Fruit fly (Drosophila melanogaster) ovary, adult (tissue): Measurements from ENCODE around the gene Adk2.

Experiments
- CG17801 ChIP-seq: fragments of 200-800 bp; optimal IDR thresholded peaks from 2 replicates; lab custom pipeline; 2019; ENCODE audit warnings: missing biosample characterization, mild to moderate bottlenecking, missing genetic modification characterization, moderate library complexity; ENCODE audit not compliant: partially characterized antibody

The Adk2 gene

DNA sequence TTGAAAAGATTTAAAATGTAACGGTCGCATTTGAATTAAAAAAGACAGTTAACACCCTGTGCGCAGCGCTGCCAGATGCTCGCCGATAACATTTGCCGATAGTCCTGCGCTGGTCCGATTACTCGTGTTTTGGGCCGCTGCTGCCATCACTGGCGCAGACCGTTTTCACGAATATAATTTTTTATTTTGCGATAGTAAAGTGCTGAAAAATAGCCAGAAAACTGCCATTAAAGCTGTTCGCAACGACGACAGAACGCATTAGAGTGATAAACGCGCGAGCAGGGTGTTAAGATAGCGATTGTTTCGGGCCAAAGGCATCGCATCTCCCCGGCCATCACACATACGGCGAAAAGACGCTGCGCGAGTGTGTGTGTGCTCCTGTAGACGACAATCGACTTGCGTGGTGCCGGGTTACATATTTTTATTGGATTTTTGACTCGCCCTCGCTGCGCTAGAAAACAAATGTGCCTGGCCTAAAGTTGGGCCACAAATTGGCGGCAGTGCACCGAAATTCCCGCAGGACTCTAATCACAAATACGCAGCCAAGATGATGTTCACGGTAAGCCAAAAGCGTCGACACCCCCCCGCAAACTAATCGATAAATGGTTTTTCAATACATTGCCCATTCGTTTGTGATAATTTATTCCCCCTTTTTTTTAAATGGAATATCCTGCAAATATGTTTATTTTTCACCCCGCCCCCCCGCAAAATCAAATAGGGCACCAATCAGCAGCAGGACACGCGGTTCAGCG, 14.4 kb upstream of the Adk2 start, which contains the start of gene Srrm1:
Gene Srrm1 (plus strand): TSS at position 116 of the 752 bp plus-strand sequence.
- no peak for TF ChIP-seq CG17801 (GFP tag; lab: Kevin White, UChicago)

DNA sequence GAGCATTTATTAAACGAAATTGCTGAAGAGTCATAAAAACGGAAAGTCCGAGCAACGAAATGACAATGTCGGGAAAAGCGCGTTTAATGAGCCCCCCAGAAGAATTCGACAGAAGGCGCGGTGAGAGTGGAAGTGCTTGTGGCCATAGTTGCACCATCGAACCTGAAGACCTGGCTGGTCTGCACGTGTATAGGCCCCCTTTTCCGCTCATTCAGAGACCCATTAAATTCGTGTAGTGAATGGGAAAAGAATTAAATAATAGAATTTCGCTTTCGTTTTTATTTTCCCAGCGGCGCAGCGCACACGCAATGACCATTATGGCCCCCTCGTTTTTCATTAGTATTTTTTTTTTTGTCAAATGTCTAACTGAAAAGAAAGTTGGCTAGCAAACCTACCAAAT, 10.9 kb upstream of the Adk2 start:
- no peak for TF ChIP-seq CG17801 (GFP tag; lab: Kevin White, UChicago)

DNA sequence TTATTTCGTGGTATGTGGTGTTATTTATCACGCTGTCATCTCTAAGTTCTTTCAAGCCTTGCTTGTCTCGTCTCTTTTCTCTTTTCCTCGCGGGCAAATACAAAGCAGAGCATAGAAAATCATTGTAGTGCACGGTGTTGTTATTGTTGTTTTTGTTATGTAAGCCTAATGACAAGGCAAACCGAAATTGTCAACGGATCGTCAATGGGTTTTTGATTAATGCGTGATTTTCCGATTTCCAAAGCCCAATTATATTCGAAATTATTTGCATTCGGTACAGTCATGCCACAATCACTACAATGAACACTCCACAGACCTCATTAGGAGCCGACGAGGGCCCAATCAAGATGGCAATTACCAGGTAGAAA, 10.4 kb upstream of the Adk2 start:
- TF ChIP-seq CG17801 (GFP tag; lab: Kevin White, UChicago), result no peak

DNA sequence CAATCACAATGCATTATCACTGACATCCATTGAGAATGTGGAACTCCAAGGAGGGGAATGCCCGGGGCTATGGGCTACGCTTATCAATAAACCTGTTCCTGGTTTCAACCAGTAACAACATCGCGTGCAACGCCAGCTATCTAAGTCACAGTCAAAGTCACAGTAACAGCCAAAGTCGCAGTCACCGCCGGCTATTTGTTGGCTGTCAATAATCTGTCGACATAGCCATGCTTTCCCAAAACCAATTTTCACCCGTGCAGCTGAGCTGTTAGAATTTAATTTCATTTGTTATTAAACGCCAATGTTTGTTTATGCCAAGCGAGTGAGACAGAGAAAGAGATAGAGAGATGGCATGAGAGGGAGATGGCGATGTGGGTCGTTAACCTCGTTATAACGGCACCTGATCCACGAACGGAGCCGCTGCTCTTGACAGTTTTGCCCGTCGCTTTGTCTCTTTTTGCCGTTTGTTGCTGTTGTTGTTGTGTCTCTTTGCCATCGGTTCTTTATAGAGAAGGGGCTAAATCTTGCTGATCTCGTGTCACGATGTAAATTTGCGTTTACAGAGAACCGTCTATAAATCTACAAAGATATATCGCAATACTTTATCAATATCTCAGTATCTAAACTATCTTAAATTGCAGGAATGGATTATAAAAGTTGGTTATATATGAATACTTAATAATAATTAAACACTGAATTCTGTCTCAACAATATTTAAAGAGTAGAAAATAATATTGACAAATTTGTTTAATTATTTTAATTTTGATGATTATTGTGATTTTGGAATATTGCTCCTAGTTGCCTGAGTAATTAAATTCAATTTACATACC, 9.8 kb upstream of the Adk2 start:
- TF ChIP-seq CG17801 (GFP tag; lab: Kevin White, UChicago), result no peak

DNA sequence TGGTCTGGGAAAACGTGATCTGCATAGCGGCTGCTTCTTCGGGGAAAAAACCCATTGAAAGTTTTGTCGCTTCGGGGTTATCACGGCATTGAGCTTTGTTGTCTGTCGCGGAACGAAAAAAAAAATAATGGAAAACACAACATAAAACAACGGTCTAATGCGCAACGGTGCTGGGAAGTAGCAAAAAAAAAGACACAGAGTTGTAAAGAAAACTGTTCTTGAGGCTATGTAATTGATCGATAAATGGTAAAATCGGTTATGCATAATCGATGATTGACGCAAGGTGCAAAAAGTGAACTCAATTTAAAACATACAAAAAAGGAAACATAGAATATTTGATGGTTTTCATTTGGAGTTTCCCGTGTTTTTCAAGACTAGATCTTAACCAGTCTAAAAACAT, 8.8 kb upstream of the Adk2 start:
- TF ChIP-seq CG17801 (GFP tag; lab: Kevin White, UChicago), result no peak

DNA sequence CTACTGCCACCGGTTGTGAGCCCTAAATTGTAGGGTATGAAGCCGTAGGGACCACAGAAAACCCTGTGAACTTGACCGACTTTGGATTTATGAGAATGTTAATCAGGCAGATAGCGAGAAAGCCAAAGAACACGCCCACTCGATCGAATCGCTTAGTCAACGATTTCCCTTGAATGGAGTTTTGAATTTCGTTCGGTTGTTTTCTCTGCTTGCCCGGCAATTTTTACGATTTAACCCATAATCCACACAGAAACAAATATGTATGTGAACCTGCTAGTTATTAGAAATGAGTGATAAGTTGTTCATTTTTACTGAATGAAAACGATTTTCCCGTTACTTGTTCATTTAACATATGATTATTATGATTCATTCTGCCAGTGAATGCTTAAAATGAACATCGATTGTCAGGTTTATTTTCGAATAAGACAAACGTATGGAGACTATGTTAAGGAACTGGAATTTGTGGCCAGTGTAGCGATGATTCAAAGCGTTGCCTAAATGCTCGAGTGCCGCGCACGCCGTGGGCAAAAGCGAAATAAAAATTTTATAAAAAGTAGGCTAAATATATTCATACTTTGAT, 7.7 kb upstream of the Adk2 start:
- TF ChIP-seq CG17801 (GFP tag; lab: Kevin White, UChicago), result peak; percentile 25

DNA sequence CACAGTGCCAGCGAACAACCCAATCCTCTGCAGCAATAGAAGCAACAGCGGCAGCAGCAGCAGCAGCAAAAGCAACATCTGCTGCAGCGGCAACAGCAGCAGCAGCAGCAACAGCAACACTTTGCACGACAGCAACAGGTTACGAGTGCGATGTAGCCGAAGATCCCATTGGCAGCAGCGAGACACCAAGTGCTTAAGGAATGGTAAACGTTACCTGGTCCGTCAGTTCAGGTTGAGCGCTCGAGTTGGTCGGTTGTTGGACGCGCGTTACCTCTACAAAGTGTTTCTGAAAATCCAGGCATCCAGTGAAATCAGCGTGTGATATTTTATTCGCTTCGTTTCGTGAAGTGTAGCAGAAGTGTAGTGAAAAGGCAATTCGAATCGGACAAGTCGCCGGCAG, 6.3 kb upstream of the Adk2 start, which contains the start of gene CG17672:
Gene CG17672 (plus strand): TSS at position 223 of the 400 bp plus-strand sequence.
- no peak for TF ChIP-seq CG17801 (GFP tag; lab: Kevin White, UChicago)

DNA sequence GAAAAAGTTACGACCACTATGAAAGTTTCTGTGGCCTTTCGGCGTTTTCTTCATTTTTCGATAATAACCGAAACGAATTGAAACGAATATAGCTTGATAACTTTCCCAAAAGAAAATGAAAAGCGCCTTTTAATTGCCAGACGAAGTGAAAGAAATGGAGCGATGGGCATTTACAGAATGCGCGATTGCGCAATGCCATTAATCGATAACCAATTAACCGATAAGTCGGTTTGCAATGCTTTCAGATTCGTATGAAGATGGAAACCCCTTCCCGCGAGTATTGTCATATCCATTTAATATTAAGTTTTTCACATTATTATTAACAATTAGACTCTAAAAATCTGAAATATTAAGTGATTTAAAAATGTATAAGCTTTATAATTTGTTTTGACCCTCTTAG, 4.8 kb upstream of the Adk2 start:
- no peak for TF ChIP-seq CG17801 (GFP tag; lab: Kevin White, UChicago)

DNA sequence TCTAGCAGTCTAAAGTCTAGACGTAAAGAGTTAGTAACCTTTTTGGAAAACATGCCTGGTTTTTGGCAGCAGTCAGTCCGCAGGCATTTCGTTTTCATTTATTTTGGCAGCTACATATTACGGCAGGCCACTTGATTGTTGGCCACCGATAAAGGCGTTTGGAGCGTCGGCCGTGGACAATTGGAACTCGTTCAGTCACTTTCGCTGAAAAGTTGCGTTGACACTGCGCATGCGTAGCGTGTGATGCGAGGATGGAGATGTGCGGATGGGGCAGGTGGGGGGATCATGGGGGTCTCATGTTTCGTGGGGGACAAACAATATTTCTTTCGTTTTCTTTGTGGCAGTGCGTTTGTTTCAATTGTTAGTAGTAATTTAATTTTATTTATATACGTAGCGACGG, 4.4 kb upstream of the Adk2 start:
- TF ChIP-seq CG17801 (GFP tag; lab: Kevin White, UChicago), result no peak

DNA sequence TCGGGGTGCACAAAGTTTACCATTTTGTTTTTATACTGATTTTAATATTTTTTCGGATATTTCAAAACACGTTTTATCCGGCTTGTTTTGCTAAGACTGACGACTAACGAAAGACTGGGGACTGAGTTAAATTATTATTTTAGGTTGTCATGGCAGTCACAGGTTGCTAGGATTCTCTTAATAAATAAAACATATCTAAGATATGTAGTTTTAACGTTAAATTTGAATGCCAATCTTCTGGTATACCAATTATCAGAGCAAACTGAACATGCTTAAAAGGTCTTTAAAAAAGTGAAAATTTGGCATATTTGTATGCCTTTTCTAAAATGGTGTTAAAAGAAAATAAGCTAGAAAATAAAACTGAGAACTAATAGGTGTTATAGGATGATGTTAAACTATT, 3.8 kb upstream of the Adk2 start, which contains the start of gene Zmynd10:
Gene Zmynd10 (minus strand): TSS at position 101 of the 400 bp plus-strand sequence.
- no peak for TF ChIP-seq CG17801 (GFP tag; lab: Kevin White, UChicago)

DNA sequence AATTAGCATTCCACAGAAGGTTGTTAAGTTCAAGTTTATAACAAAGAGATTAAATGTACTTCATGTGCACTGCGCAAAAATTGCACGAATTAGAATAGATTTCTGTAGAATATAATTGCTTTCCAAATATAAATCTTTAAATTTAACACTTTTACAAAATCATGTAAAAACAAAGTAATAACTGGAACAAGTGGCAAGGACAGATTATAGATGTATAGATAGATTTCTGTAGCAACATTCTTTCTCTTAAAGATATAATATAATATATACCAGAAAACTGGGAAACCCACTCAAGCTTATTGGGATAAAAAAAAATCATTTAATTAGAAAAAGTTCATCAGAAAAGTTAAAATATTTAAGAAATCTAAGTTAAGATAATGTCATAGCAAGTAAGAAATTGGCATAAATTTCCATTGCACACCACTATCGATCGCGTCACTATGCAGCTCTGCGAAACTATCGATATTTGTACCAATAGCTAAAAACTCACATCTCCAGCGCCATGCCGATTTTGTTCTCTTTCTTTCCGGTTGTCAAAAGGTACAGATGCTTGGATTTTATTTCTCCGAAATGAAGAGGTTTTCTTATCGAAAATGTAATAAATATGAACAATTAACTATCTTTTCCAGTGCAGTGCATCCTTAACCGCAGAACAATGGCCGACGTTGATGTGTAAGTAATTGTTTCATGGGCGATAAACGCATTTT, 519 bp upstream of the Adk2 start, which contains the start of gene RpS12:
Gene RpS12 (plus strand): TSS at position 499 of the 707 bp plus-strand sequence.
- TF ChIP-seq CG17801 (GFP tag; lab: Kevin White, UChicago), result peak; percentile 73

DNA sequence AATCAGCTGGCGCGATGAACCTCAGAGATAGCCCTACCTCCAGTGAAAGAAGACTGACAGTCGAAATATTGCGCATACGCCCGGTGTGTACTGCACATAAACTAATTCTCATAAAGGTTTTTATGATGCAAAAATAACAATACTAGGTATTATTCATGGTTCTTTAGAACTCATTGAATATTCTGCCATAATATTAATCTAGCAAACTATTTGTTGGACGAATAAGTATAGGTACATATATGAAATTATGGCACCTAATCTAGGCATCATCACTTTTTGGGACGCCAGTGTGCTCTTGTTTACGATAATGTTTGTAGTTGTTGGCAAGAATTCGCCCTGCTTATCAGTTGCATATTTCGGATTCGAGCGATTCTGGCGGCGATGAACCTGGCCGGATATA, 761 bp downstream of the Adk2 start:
- TF ChIP-seq CG17801 (GFP tag; lab: Kevin White, UChicago), result no peak

DNA sequence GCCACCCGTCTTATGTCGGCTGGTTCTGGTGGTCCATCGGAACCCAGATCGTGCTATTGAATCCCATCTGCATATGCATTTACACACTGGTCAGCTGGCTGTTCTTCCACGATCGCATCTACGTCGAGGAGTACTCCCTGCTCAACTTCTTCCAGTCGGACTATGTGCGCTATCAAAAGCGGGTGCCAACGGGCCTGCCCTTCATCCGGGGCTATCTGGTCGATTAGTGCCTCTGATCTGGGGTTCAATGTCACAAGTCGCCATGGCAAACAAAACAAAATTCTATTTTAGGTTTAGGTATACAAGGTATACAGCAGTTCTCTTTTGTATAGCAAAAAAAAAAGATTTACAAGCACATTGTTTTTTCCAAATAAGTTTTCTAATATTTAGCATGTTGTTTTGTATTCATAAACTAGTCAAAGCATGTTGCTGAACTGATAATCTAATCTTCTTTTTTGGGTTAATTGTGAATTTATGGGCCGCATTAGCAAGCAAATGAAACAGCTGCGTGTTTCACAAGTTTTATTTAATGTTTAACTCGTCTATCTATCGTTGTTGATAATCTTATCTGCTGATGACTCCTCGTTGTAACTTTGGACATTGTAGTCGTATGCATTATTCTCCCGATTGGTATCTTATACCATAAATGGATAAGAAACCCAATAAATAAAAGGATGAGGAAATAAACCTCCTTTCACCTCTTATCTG, 3.1 kb downstream of the Adk2 start:
- TF ChIP-seq CG17801 (GFP tag; lab: Kevin White, UChicago), result no peak

DNA sequence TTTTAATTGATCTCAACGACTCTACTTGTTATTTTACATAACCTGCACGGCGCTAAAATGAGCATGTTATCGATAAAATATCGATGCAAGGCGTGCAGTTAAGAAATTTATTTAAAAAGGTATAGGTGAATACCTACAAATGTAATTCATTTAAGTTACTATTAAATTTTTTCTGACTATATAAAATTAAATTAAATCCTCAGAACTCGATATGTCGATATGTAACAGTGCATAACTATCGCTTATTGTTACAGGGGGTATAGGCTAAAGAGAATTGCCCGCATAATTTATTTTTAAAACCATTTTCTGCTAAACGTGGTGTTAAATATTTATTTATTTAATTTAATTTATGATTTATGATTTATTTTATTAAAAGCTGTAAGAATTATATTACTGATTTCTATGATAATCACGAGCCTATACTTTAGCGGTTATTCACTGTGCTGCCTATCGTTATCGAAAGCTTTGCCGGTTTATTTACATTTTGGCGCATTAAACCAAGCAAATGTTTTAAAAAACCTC, 4.6 kb downstream of the Adk2 start, which contains the start of the genes mRpL20 and Icmt:
Gene mRpL20 (minus strand): TSS at position 65 of the 522 bp plus-strand sequence.
Gene Icmt (plus strand): TSS at position 464 of the 522 bp plus-strand sequence.
- TF ChIP-seq CG17801 (GFP tag; lab: Kevin White, UChicago), result peak; percentile 92
